Fruit fly (Drosophila melanogaster): Measurements from ENCODE around the gene ringer.

The ringer gene

DNA sequence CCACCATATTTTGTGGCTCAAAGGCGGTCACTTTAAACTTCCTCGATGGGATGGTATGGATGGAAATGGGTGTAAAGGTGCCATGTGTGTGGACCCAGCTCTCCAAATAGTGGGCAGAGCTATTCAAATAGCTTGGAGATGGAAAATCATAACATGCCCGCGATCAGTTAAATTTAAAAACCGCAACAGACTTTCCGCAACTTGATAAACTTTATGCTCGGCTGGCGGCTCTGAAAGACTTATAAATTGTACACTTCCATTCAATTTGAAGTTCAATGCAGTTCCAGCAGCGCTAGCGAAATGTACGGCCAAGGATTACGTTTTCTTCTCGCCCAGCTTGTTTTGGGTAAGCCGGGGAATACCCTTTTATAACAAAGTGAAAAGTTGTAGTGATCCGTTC is 13.2 kb downstream of the ringer start, which contains the start of gene CG33257 (continued):
- TF ChIP-seq CG12391 (tag; optimal IDR thresholded peaks at IDR 0.05) (no peak), D19A (tag; optimal IDR thresholded peaks at IDR 0.05) (no peak), CG11456 (GFP tag; IDR thresholded peaks at IDR 0.05) (no peak)

DNA sequence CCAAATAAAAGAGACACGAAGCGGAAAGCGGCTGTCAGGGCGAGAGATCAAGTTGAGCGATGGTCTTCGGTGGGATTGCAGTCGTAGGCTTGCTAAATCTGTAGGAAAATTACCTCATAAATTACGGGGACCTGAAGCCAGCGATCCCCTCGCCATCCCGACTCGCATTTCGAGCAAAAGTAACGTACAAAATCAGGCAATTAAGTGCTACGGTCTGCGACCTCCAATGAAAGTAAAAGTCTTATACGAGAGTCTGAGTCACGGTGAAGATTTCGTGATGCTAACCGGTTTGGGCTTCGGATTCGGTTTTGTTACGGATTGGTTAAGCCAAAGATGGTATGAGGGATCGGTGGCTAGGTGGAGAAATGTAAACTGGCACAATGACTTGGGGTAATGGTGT is 19.4 kb downstream of the ringer start:
- no peak for TF ChIP-seq CG3065 (GFP tag; optimal IDR thresholded peaks at IDR 0.05)
- TF ChIP-seq CG14710 (tag; optimal IDR thresholded peaks at IDR 0.05): no peak
- no peak for TF ChIP-seq kah (GFP tag; optimal IDR thresholded peaks at IDR 0.05)
- TF ChIP-seq CG13123 (GFP tag; optimal IDR thresholded peaks at IDR 0.05): no peak
- TF ChIP-seq Blimp-1 (GFP tag; optimal IDR thresholded peaks at IDR 0.05): peak; percentile 98
- TF ChIP-seq CG9932 (GFP tag; IDR thresholded peaks at IDR 0.05): no peak
- TF ChIP-seq Gsc (GFP tag; IDR thresholded peaks at IDR 0.05): no peak
- TF ChIP-seq hbn (GFP tag; IDR thresholded peaks at IDR 0.05; ENCODE audit: partially characterized antibody): no peak
- TF ChIP-seq lilli (GFP tag; optimal IDR thresholded peaks at IDR 0.05): no peak
- TF ChIP-seq oc (tag; optimal IDR thresholded peaks at IDR 0.05): peak; percentile 16
- no peak for TF ChIP-seq C15 (GFP tag; IDR thresholded peaks at IDR 0.05)
- TF ChIP-seq bowl (GFP tag; IDR thresholded peaks at IDR 0.05): no peak
- no peak for TF ChIP-seq grn (GFP tag; optimal IDR thresholded peaks at IDR 0.05)
- TF ChIP-seq dimm (GFP tag; IDR thresholded peaks at IDR 0.05): no peak

DNA sequence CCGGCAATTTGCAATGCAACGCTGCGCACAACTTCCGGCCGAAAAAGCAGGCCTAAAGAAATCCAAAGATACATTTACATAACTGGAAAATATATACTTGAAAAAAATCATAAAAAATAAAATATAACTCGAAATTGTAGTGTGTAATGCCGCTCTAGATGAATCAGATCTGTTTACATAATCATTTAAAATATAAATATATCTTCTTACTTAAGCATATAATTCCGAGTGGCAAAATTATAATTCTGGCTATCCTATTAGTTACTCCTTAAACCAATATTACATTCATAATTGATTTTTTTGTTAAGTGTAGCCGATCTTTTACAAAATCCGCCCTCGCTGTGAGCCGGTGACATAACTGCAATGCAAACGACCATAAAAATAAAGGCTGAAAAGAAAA is 19.8 kb downstream of the ringer start:
- TF ChIP-seq CG6689 (GFP tag; IDR thresholded peaks at IDR 0.05) (0 out of 2 replicates have a peak, but pooled peaks have one; percentile 17), CG15269 (tag; optimal IDR thresholded peaks at IDR 0.05) (peak; percentile 17), fd96Cb (tag; optimal IDR thresholded peaks at IDR 0.05) (peak; percentile 0), Ptx1 (GFP tag; IDR thresholded peaks at IDR 0.05) (peak; percentile 37; the same call in 1 of the 2 replicates), ro (GFP tag; IDR thresholded peaks at IDR 0.05) (no peak), CG1024 (GFP tag; IDR thresholded peaks at IDR 0.05) (no peak), Ets65A (GFP tag) (peak; percentile 57), Sox102F (GFP tag; optimal IDR thresholded peaks at IDR 0.05) (peak; percentile 59), hkb (optimal IDR thresholded peaks at IDR 0.05) (no peak), hkb (GFP tag; IDR thresholded peaks at IDR 0.05) (peak; percentile 53), CG31441 (GFP tag; IDR thresholded peaks at IDR 0.05) (peak; percentile 42; the same call in 1 of the 2 replicates), row (GFP tag; IDR thresholded peaks at IDR 0.05) (peak; percentile 23; the same call in 1 of the 3 replicates), CG9215 (GFP tag; IDR thresholded peaks at IDR 0.05) (no peak), dmrt99B (tag; optimal IDR thresholded peaks at IDR 0.05) (peak; percentile 57), Oli (tag; optimal IDR thresholded peaks at IDR 0.05) (peak; percentile 9), phol (tag; optimal IDR thresholded peaks at IDR 0.05) (peak; percentile 18), Rfx (GFP tag; IDR thresholded peaks at IDR 0.05) (no peak), CG17359 (tag; optimal IDR thresholded peaks at IDR 0.05) (peak; percentile 40), ci (GFP tag; IDR thresholded peaks at IDR 0.05) (0 out of 3 replicates have a peak, but pooled peaks have one; percentile 9), ttk (GFP tag; IDR thresholded peaks at IDR 0.05) (0 out of 2 replicates have a peak, but pooled peaks have one; percentile 25), CoRest (tag; optimal IDR thresholded peaks at IDR 0.05) (peak; percentile 2), Neu2 (GFP tag; optimal IDR thresholded peaks at IDR 0.05; ENCODE audit: borderline replicate concordance) (no peak), Hr51 (GFP tag; optimal IDR thresholded peaks at IDR 0.05) (peak in 1 of 2 experiments; percentile 52), zfh2 (GFP tag; optimal IDR thresholded peaks at IDR 0.05) (no peak)

Data from whole organism, embryonic.